Worm (Caenorhabditis elegans) whole organism, late embryonic: ENCODE measurements around the gene T16D1.1.

Experiments
- K09A11.1 ChIP-seq: sonication (generic microtip); optimal IDR thresholded peaks from 2 replicates; lab custom pipeline; 2017; ENCODE audit warnings: antibody characterized with exemption, mild to moderate bottlenecking, missing genetic modification characterization, missing compliant biosample characterization; ENCODE audit not compliant: insufficient read depth
- ama-1 ChIP-seq: fragments of 150-350 bp; optimal IDR thresholded peaks from 2 replicates; lab custom pipeline; 2014
- ceh-30 ChIP-seq: fragments of 150-350 bp; optimal IDR thresholded peaks from 2 replicates; lab custom pipeline; 2014; ENCODE audit warnings: missing biosample characterization, missing genetic modification characterization
- dmd-4 ChIP-seq: sonication (generic microtip); optimal IDR thresholded peaks from 2 replicates; lab custom pipeline; 2016; ENCODE audit warnings: borderline replicate concordance, missing genetic modification characterization, missing compliant biosample characterization
- hlh-30 ChIP-seq: sonication (generic microtip); optimal IDR thresholded peaks from 2 replicates; lab custom pipeline; 2017; ENCODE audit warnings: antibody characterized with exemption, missing genetic modification characterization, missing compliant biosample characterization; ENCODE audit not compliant: insufficient read depth
- sdc-2 ChIP-seq: sonication (generic microtip); optimal IDR thresholded peaks from 2 replicates; lab custom pipeline; 2016; ENCODE audit warnings: missing genotype, missing genetic modification characterization, missing compliant biosample characterization
- syd-9 ChIP-seq: sonication (generic microtip); optimal IDR thresholded peaks from 2 replicates; lab custom pipeline; 2016; ENCODE audit warnings: mild to moderate bottlenecking, missing genetic modification characterization, moderate library complexity, missing compliant biosample characterization

- TF ChIP-seq dmd-4 (no peak), hlh-30 (tag; lab: Kevin White, UChicago) (no peak), sdc-2 (no peak), ceh-30 (tag; lab: Kevin White, UChicago) (no peak), ama-1 (no peak), K09A11.1 (no peak), syd-9 (tag; lab: Kevin White, UChicago) (no peak)
Measured at ce11 chrII:5202930-5203329, 38.5 kb downstream of the T16D1.1 start, which contains the start of gene ampd-1.
